Fruit fly (Drosophila melanogaster): Measurements from ENCODE around the gene CG42637.

Gene CG42637

DNA sequence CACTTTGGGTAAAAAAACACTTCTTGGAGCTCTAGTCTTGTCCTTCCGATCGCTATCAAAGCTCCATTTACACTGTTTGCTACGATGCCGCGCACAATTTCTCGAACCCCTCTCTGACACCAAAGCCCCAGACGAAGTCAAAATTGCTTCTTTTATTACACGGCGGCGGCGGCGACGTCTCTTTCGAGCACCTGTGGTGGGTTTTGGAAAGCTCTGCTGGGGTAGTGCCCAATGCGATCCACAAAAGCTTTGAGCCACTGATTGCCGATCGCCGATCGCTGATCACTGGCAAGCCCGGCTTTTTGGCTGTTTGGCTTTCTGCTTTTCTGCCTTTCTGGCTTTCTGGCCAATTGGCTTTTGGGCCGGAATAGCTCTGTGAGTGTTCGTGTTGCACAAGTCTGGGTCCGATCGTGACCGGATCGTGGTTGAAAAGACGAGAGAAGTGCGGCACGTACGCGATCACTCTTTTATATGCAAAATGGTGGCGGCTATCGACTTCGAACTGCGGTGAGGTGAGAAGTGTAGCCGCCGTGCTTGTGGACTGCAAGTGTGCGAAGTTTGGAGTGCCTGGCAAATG is 85.7 kb downstream of the CG42637 start, which contains the start of gene serp (continued):
- TF ChIP-seq oc (tag; optimal IDR thresholded peaks at IDR 0.05) (no peak), CG3281 (GFP tag; optimal IDR thresholded peaks at IDR 0.05) (no peak), CG1792 (GFP tag; optimal IDR thresholded peaks at IDR 0.05) (no peak), wdn (GFP tag; IDR thresholded peaks at IDR 0.05) (no peak), caup (GFP tag; optimal IDR thresholded peaks at IDR 0.05; ENCODE audit: severe bottlenecking) (no peak), CG7987 (GFP tag; optimal IDR thresholded peaks at IDR 0.05) (no peak), cas (GFP tag; IDR thresholded peaks at IDR 0.05) (no peak), Nf-YB (GFP tag; optimal IDR thresholded peaks at IDR 0.05) (peak; percentile 28), CG3995 (GFP tag; optimal IDR thresholded peaks at IDR 0.05) (peak; percentile 33), dysf (GFP tag; IDR thresholded peaks at IDR 0.05) (no peak), Scr (GFP tag; IDR thresholded peaks at IDR 0.05; ENCODE audit: partially characterized antibody) (no peak), gsb-n (tag; optimal IDR thresholded peaks at IDR 0.05) (no peak), CG8478 (optimal IDR thresholded peaks at IDR 0.05) (no peak), CTCF (GFP tag; optimal IDR thresholded peaks at IDR 0.05) (no peak), CG8281 (tag; optimal IDR thresholded peaks at IDR 0.05) (no peak), CG13123 (GFP tag; optimal IDR thresholded peaks at IDR 0.05) (no peak), CG32532 (GFP tag; IDR thresholded peaks at IDR 0.05) (peak; percentile 8; the same call in 1 of the 2 replicates), tgo (GFP tag; IDR thresholded peaks at IDR 0.05) (0 out of 3 replicates have a peak, but pooled peaks have one; percentile 17), Lim3 (GFP tag; IDR thresholded peaks at IDR 0.05) (no peak), sens (GFP tag) (peak; percentile 13), insv (GFP tag; optimal IDR thresholded peaks at IDR 0.05) (no peak), chm (GFP tag; IDR thresholded peaks at IDR 0.05) (no peak), CG4854 (GFP tag; optimal IDR thresholded peaks at IDR 0.05) (no peak), CG12391 (tag; optimal IDR thresholded peaks at IDR 0.05) (no peak), fd3F (GFP tag; optimal IDR thresholded peaks at IDR 0.05) (no peak), CG17802 (tag; optimal IDR thresholded peaks at IDR 0.05) (no peak), gcm2 (GFP tag; optimal IDR thresholded peaks at IDR 0.05) (no peak), CG4328 (GFP tag; optimal IDR thresholded peaks at IDR 0.05) (no peak), CG2889 (GFP tag; IDR thresholded peaks at IDR 0.05) (no peak), ash1 (GFP tag; optimal IDR thresholded peaks at IDR 0.05) (no peak), trh (GFP tag; optimal IDR thresholded peaks at IDR 0.05) (no peak), sisA (GFP tag; IDR thresholded peaks at IDR 0.05) (no peak), CG4404 (GFP tag; IDR thresholded peaks at IDR 0.05) (0 out of 2 replicates have a peak, but pooled peaks have one; percentile 14), mirr (GFP tag; optimal IDR thresholded peaks at IDR 0.05) (no peak), CG9727 (GFP tag; optimal IDR thresholded peaks at IDR 0.05) (no peak), CG7271 (tag; optimal IDR thresholded peaks at IDR 0.05) (no peak), nerfin-1 (tag; optimal IDR thresholded peaks at IDR 0.05) (no peak), fu2 (GFP tag; optimal IDR thresholded peaks at IDR 0.05) (no peak), Dll (GFP tag; IDR thresholded peaks at IDR 0.05; ENCODE audit: partially characterized antibody) (no peak), gcm (GFP tag; optimal IDR thresholded peaks at IDR 0.05) (no peak)

dm6 chr3L:19704869-19705268 is 88.5 kb downstream of the CG42637 start:
- TF ChIP-seq rib (GFP tag; IDR thresholded peaks at IDR 0.05) (no peak), sd (tag; optimal IDR thresholded peaks at IDR 0.05) (peak; percentile 50), CG15269 (tag; optimal IDR thresholded peaks at IDR 0.05) (peak; percentile 38), cad (GFP tag; optimal IDR thresholded peaks at IDR 0.05) (no peak), chinmo (GFP tag; IDR thresholded peaks at IDR 0.05; ENCODE audit: partially characterized antibody) (0 out of 4 replicates have a peak, but pooled peaks have one; percentile 14), ftz-f1 (GFP tag; optimal IDR thresholded peaks at IDR 0.05) (no peak), hth (optimal IDR thresholded peaks at IDR 0.05) (no peak), Ets65A (GFP tag) (peak; percentile 65), luna (GFP tag; optimal IDR thresholded peaks at IDR 0.05) (no peak), sr (GFP tag; IDR thresholded peaks at IDR 0.05) (0 out of 3 replicates have a peak, but pooled peaks have one; percentile 38), CG9727 (GFP tag; optimal IDR thresholded peaks at IDR 0.05) (no peak)
